Worm (Caenorhabditis elegans): Measurements from ENCODE around the gene rbm-39.

DNA sequence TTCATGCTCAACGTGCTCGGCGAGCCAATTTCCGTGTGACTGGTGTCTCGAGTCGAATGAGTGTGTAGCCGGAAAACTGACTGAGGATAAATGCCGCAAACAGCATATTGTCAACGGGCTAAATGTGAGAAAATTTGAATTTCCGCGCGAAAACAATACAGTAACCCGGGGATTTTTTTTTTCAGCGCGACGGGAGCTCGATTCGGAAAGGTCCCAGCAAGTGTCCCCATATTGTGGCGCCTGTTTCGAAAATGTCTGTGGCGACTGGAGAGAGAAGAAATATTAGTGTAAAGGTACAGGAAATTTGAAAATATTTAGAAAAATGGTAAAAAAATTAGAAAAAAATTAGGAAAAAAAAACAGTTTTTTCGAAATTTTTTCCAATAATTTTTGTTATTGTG lies 41.3 kb upstream of the rbm-39 start:
- TF ChIP-seq nhr-85 (tag) (no peak), C04F5.9 (tag; optimal IDR thresholded peaks at IDR 0.05) (no peak), mdl-1 (tag; optimal IDR thresholded peaks at IDR 0.05) (no peak)
